Fruit fly (Drosophila melanogaster): ENCODE measurements around the gene AIF.
A peak's percentile ranks its signal among the peaks of the same experiment; 100 is the strongest.

The AIF gene

dm6 chr2L:2179366-2179765 lies 27.8 kb downstream of the AIF start (continued):
- TF ChIP-seq C15 (GFP tag; IDR thresholded peaks at IDR 0.05) = 0 out of 3 replicates have a peak, but pooled peaks have one; percentile 38
- TF ChIP-seq Stat92E (GFP tag; optimal IDR thresholded peaks at IDR 0.05) = no peak
- TF ChIP-seq CG2875 (GFP tag; optimal IDR thresholded peaks at IDR 0.05) = peak; percentile 8
- no peak for TF ChIP-seq CG2116 (GFP tag; optimal IDR thresholded peaks at IDR 0.05)
- no peak for TF ChIP-seq Doc3 (GFP tag; IDR thresholded peaks at IDR 0.05; ENCODE audit: partially characterized antibody)
- TF ChIP-seq ERR (GFP tag; optimal IDR thresholded peaks at IDR 0.05) = peak; percentile 68
- TF ChIP-seq Lhr (GFP tag; optimal IDR thresholded peaks at IDR 0.05) = no peak
- peak; percentile 77 for TF ChIP-seq CG10209 (GFP tag; optimal IDR thresholded peaks at IDR 0.05)
- no peak for TF ChIP-seq nerfin-2 (GFP tag; IDR thresholded peaks at IDR 0.05; ENCODE audit: partially characterized antibody)
- TF ChIP-seq Lim3 (GFP tag; IDR thresholded peaks at IDR 0.05) = no peak
- peak; percentile 67 for TF ChIP-seq emc (GFP tag; optimal IDR thresholded peaks at IDR 0.05)
- peak; percentile 83 for TF ChIP-seq nmo (GFP tag; optimal IDR thresholded peaks at IDR 0.05)
- peak; percentile 81 for TF ChIP-seq HmgZ (tag; optimal IDR thresholded peaks at IDR 0.05)
- TF ChIP-seq CG9817 (tag; optimal IDR thresholded peaks at IDR 0.05) = peak; percentile 73
- peak; percentile 55; the same call in 1 of the 3 replicates for TF ChIP-seq CG34422 (GFP tag; IDR thresholded peaks at IDR 0.05)
- TF ChIP-seq Dip3 (GFP tag; optimal IDR thresholded peaks at IDR 0.05) = peak; percentile 78
- TF ChIP-seq amos (GFP tag; IDR thresholded peaks at IDR 0.05; ENCODE audit: partially characterized antibody) = no peak
- peak; percentile 34 for TF ChIP-seq CG16815 (GFP tag; optimal IDR thresholded peaks at IDR 0.05)
- peak; percentile 37 for TF ChIP-seq CG3995 (GFP tag; optimal IDR thresholded peaks at IDR 0.05)
- TF ChIP-seq CG13775 (GFP tag; optimal IDR thresholded peaks at IDR 0.05) = peak; percentile 58
- peak; percentile 72; the same call in 1 of the 2 replicates for TF ChIP-seq CG9215 (GFP tag; IDR thresholded peaks at IDR 0.05)
- no peak for TF ChIP-seq odd (GFP tag; optimal IDR thresholded peaks at IDR 0.05)
- peak; percentile 43; the same call in 1 of the 2 replicates for TF ChIP-seq E2f2 (GFP tag; IDR thresholded peaks at IDR 0.05)
- peak; percentile 48 for TF ChIP-seq D19A (tag; optimal IDR thresholded peaks at IDR 0.05)
- TF ChIP-seq CG8388 (GFP tag; optimal IDR thresholded peaks at IDR 0.05) = peak; percentile 63
- TF ChIP-seq org-1 (GFP tag; optimal IDR thresholded peaks at IDR 0.05) = peak; percentile 65
- no peak for TF ChIP-seq CG15073 (GFP tag; optimal IDR thresholded peaks at IDR 0.05)
- peak; percentile 32 for TF ChIP-seq wek (GFP tag; optimal IDR thresholded peaks at IDR 0.05)
- TF ChIP-seq lov (optimal IDR thresholded peaks at IDR 0.05) = no peak
- TF ChIP-seq lov (GFP tag; IDR thresholded peaks at IDR 0.05) = no peak
- peak; percentile 44 for TF ChIP-seq CG30431 (GFP tag; optimal IDR thresholded peaks at IDR 0.05)
- peak; percentile 0 for TF ChIP-seq CG8359 (GFP tag; optimal IDR thresholded peaks at IDR 0.05; ENCODE audit: borderline replicate concordance)
- TF ChIP-seq eyg (GFP tag; optimal IDR thresholded peaks at IDR 0.05) = peak; percentile 57
- TF ChIP-seq MBD-R2 (GFP tag; IDR thresholded peaks at IDR 0.05) = peak; percentile 41; the same call in 1 of the 2 replicates
- peak; percentile 71 for TF ChIP-seq Atf-2 (GFP tag; optimal IDR thresholded peaks at IDR 0.05)
- peak; percentile 85 for TF ChIP-seq Hey (tag; optimal IDR thresholded peaks at IDR 0.05)
- TF ChIP-seq CG15479 (GFP tag; optimal IDR thresholded peaks at IDR 0.05) = no peak
- peak; percentile 66 for TF ChIP-seq CG17568 (GFP tag; optimal IDR thresholded peaks at IDR 0.05)
- peak; percentile 86 for TF ChIP-seq sd (tag; optimal IDR thresholded peaks at IDR 0.05)
- no peak for TF ChIP-seq nom (GFP tag; optimal IDR thresholded peaks at IDR 0.05)
- TF ChIP-seq hbn (GFP tag; IDR thresholded peaks at IDR 0.05; ENCODE audit: partially characterized antibody) = no peak
- peak; percentile 8 for TF ChIP-seq kay (GFP tag; optimal IDR thresholded peaks at IDR 0.05)
- TF ChIP-seq CG9797 (GFP tag; optimal IDR thresholded peaks at IDR 0.05) = no peak
- peak; percentile 58 for TF ChIP-seq Hr3 (GFP tag; optimal IDR thresholded peaks at IDR 0.05)
- peak; percentile 21 for TF ChIP-seq Ets97D (GFP tag; optimal IDR thresholded peaks at IDR 0.05)
- peak; percentile 56 for TF ChIP-seq btn (GFP tag; optimal IDR thresholded peaks at IDR 0.05)
- TF ChIP-seq vfl (GFP tag; optimal IDR thresholded peaks at IDR 0.05) = peak; percentile 42
- TF ChIP-seq sr (GFP tag; IDR thresholded peaks at IDR 0.05) = peak; percentile 91
- TF ChIP-seq CG17802 (tag; optimal IDR thresholded peaks at IDR 0.05) = no peak
- peak; percentile 83 for TF ChIP-seq stc (GFP tag; IDR thresholded peaks at IDR 0.05)
